Worm (Caenorhabditis elegans) whole organism, L2 larva: ENCODE measurements around the gene F59B10.4.

ENCODE experiments used
- mab-5 ChIP-seq: fragments of 150-350 bp; optimal IDR thresholded peaks from 2 replicates; lab custom pipeline; 2014; ENCODE audit warnings: missing biosample characterization, missing genetic modification characterization
- nhr-12 ChIP-seq: fragments of 150-350 bp; optimal IDR thresholded peaks from 2 replicates; lab custom pipeline; 2014; ENCODE audit warnings: missing biosample characterization, missing genetic modification characterization
- sma-3 ChIP-seq: sonication (generic microtip); optimal IDR thresholded peaks from 2 replicates; lab custom pipeline; 2016; ENCODE audit warnings: missing genetic modification reagents, missing genetic modification characterization, missing compliant biosample characterization
- unc-62 ChIP-seq: fragments of 150-350 bp; optimal IDR thresholded peaks from 2 replicates; lab custom pipeline; 2014; ENCODE audit warnings: missing biosample characterization, missing genetic modification reagents, missing genetic modification characterization
- ztf-11 ChIP-seq: sonication (generic microtip); optimal IDR thresholded peaks from 2 replicates; lab custom pipeline; 2017; ENCODE audit warnings: missing biosample characterization, missing genetic modification characterization

ce11 chrII:10539232-10539631 is 20.3 kb upstream of the F59B10.4 start, which contains the start of gene R166.3:
- no peak for TF ChIP-seq sma-3
- no peak for TF ChIP-seq unc-62 (GFP tag; lab: Kevin White, UChicago)
- no peak for TF ChIP-seq mab-5 (tag; lab: Kevin White, UChicago)
- no peak for TF ChIP-seq ztf-11 (tag; lab: Kevin White, UChicago)
- TF ChIP-seq nhr-12: no peak
